Worm (Caenorhabditis elegans) whole organism, L3 larva: Measurements from ENCODE around the gene clr-1.

Experiments
- ZK546.5 ChIP-seq: sonication (generic microtip); optimal IDR thresholded peaks from 2 replicates; lab custom pipeline; 2017; ENCODE audit warnings: missing biosample characterization, missing genetic modification characterization
- aly-2 ChIP-seq: fragments of 150-350 bp; optimal IDR thresholded peaks from 2 replicates; lab custom pipeline; 2014; ENCODE audit warnings: missing biosample characterization, missing genetic modification characterization
- ceh-28 ChIP-seq: fragments of 150-350 bp; optimal IDR thresholded peaks from 2 replicates; lab custom pipeline; 2014; ENCODE audit warnings: missing biosample characterization, missing genetic modification reagents, missing genetic modification characterization
- ceh-82 ChIP-seq: fragments of 150-350 bp; optimal IDR thresholded peaks from 2 replicates; lab custom pipeline; 2014; ENCODE audit warnings: missing biosample characterization, missing genetic modification characterization
- ceh-9 ChIP-seq: sonication (generic microtip); optimal IDR thresholded peaks from 2 replicates; lab custom pipeline; 2018; ENCODE audit warnings: missing biosample characterization, missing genetic modification characterization
- daf-12 ChIP-seq: fragments of 150-350 bp; optimal IDR thresholded peaks from 2 replicates; lab custom pipeline; 2014; ENCODE audit warnings: missing biosample characterization, missing genetic modification reagents, missing genetic modification characterization
- egl-27 ChIP-seq: sonication (generic microtip); optimal IDR thresholded peaks from 4 replicates; lab custom pipeline; 2017; ENCODE audit warnings: missing biosample characterization, missing genetic modification reagents, missing genetic modification characterization
- egl-5 ChIP-seq: fragments of 150-350 bp; optimal IDR thresholded peaks from 2 replicates; lab custom pipeline; 2017; ENCODE audit warnings: missing biosample characterization, missing genetic modification reagents, missing genetic modification characterization, inconsistent platforms
- elt-1 ChIP-seq: fragments of 150-350 bp; optimal IDR thresholded peaks from 2 replicates; lab custom pipeline; 2014; ENCODE audit warnings: missing biosample characterization, missing genetic modification characterization
- elt-2 ChIP-seq: sonication (generic microtip); optimal IDR thresholded peaks from 2 replicates; lab custom pipeline; 2016; ENCODE audit warnings: missing genetic modification reagents, mild to moderate bottlenecking, missing genetic modification characterization, missing compliant biosample characterization
- fkh-2 ChIP-seq: fragments of 150-350 bp; optimal IDR thresholded peaks from 2 replicates; lab custom pipeline; 2014; ENCODE audit warnings: missing biosample characterization, missing genetic modification reagents, missing genetic modification characterization
- fos-1 ChIP-seq: fragments of 150-350 bp; optimal IDR thresholded peaks from 2 replicates; lab custom pipeline; 2014; ENCODE audit warnings: missing biosample characterization, missing genetic modification characterization
- lin-15B ChIP-seq: fragments of 150-350 bp; optimal IDR thresholded peaks from 2 replicates; lab custom pipeline; 2014; ENCODE audit warnings: missing biosample characterization, missing genetic modification characterization
- lin-39 ChIP-seq: fragments of 150-350 bp; optimal IDR thresholded peaks from 2 replicates; lab custom pipeline; 2018; ENCODE audit warnings: missing biosample characterization, missing genetic modification reagents, missing genetic modification characterization
- lsy-12 ChIP-seq: sonication (generic microtip); optimal IDR thresholded peaks from 2 replicates; lab custom pipeline; 2016; ENCODE audit warnings: mild to moderate bottlenecking, missing genetic modification characterization, missing compliant biosample characterization
- mml-1 ChIP-seq: fragments of 150-350 bp; sonication (generic microtip); optimal IDR thresholded peaks from 3 replicates; lab custom pipeline; 2014; ENCODE audit warnings: missing biosample characterization, missing genetic modification characterization
- nfya-1 ChIP-seq: sonication (generic microtip); optimal IDR thresholded peaks from 2 replicates; lab custom pipeline; 2017; ENCODE audit warnings: missing genetic modification characterization, mild to moderate bottlenecking, missing compliant biosample characterization, antibody characterized with exemption, moderate library complexity; ENCODE audit not compliant: insufficient read depth
- nhr-11 ChIP-seq: fragments of 150-350 bp; optimal IDR thresholded peaks from 2 replicates; lab custom pipeline; 2014; ENCODE audit warnings: missing biosample characterization, missing genetic modification characterization
- nhr-12 ChIP-seq: fragments of 150-350 bp; optimal IDR thresholded peaks from 2 replicates; lab custom pipeline; 2014; ENCODE audit warnings: missing biosample characterization, missing genetic modification characterization
- nhr-23 ChIP-seq: fragments of 150-350 bp; optimal IDR thresholded peaks from 2 replicates; lab custom pipeline; 2014; ENCODE audit warnings: missing biosample characterization, missing genetic modification reagents, missing genetic modification characterization
- nhr-237 ChIP-seq: fragments of 150-350 bp; optimal IDR thresholded peaks from 2 replicates; lab custom pipeline; 2014; ENCODE audit warnings: missing biosample characterization, missing genetic modification characterization
- nhr-25 ChIP-seq: sonication (generic microtip); optimal IDR thresholded peaks from 2 replicates; lab custom pipeline; 2017; ENCODE audit warnings: missing biosample characterization, missing genetic modification characterization
- nhr-43 ChIP-seq: sonication (generic microtip); optimal IDR thresholded peaks from 2 replicates; lab custom pipeline; 2016; ENCODE audit warnings: mild to moderate bottlenecking, missing genetic modification characterization, missing compliant biosample characterization; ENCODE audit not compliant: poor library complexity, severe bottlenecking
- nhr-67 ChIP-seq: fragments of 150-350 bp; optimal IDR thresholded peaks from 2 replicates; lab custom pipeline; 2014; ENCODE audit warnings: missing biosample characterization, missing genetic modification characterization
- nhr-76 ChIP-seq: fragments of 150-350 bp; sonication (generic microtip); optimal IDR thresholded peaks from 5 replicates; lab custom pipeline; 2014; ENCODE audit warnings: missing biosample characterization, missing genetic modification characterization
- nhr-77 ChIP-seq: fragments of 150-350 bp; optimal IDR thresholded peaks from 2 replicates; lab custom pipeline; 2014; ENCODE audit warnings: missing biosample characterization, missing genetic modification characterization
- pha-4 ChIP-seq: fragments of 150-350 bp; optimal IDR thresholded peaks from 2 replicates; lab custom pipeline; 2014; ENCODE audit warnings: missing biosample characterization, missing genetic modification reagents, missing genetic modification characterization
- pqm-1 ChIP-seq: fragments of 150-350 bp; optimal IDR thresholded peaks from 2 replicates; lab custom pipeline; 2017; ENCODE audit warnings: missing biosample characterization, missing genetic modification characterization, inconsistent platforms
- skn-1 ChIP-seq: fragments of 150-350 bp; optimal IDR thresholded peaks from 2 replicates; lab custom pipeline; 2014; ENCODE audit warnings: missing biosample characterization, missing genetic modification characterization
- snpc-4 ChIP-seq: fragments of 150-350 bp; optimal IDR thresholded peaks from 2 replicates; lab custom pipeline; 2014; ENCODE audit warnings: missing biosample characterization, missing genetic modification characterization
- tbx-2 ChIP-seq: sonication (generic microtip); optimal IDR thresholded peaks from 2 replicates; lab custom pipeline; 2016; ENCODE audit warnings: mild to moderate bottlenecking, missing genetic modification characterization, missing compliant biosample characterization
- ztf-4 ChIP-seq: fragments of 150-350 bp; optimal IDR thresholded peaks from 2 replicates; lab custom pipeline; 2014; ENCODE audit warnings: missing biosample characterization, missing genetic modification characterization

The clr-1 gene

ce11 chrII:5503760-5504159, 37.6 kb downstream of the clr-1 start, which contains the start of gene cyp-44A1:
cyp-44A1 (plus strand) TSS chrII:5504044.
- TF ChIP-seq egl-5 (tag; lab: Kevin White, UChicago) (no peak), elt-2 (tag; lab: Kevin White, UChicago) (peak; percentile 67)

- no peak for TF ChIP-seq nhr-237 (tag; lab: Kevin White, UChicago)
- TF ChIP-seq elt-2 (tag; lab: Kevin White, UChicago), result peak; percentile 23
- TF ChIP-seq pha-4, result peak; percentile 27
- no peak for TF ChIP-seq nhr-12 (tag; lab: Kevin White, UChicago)
- TF ChIP-seq ZK546.5 (tag; lab: Kevin White, UChicago), result no peak
- no peak for TF ChIP-seq nhr-67 (tag; lab: Kevin White, UChicago)
- TF ChIP-seq lin-15B, result peak; percentile 1
These were observed 39.7 kb downstream of the clr-1 start, which contains the start of gene npp-24 for ce11 chrII:5505820-5506287. npp-24 (plus strand) TSS chrII:5505870.

DNA sequence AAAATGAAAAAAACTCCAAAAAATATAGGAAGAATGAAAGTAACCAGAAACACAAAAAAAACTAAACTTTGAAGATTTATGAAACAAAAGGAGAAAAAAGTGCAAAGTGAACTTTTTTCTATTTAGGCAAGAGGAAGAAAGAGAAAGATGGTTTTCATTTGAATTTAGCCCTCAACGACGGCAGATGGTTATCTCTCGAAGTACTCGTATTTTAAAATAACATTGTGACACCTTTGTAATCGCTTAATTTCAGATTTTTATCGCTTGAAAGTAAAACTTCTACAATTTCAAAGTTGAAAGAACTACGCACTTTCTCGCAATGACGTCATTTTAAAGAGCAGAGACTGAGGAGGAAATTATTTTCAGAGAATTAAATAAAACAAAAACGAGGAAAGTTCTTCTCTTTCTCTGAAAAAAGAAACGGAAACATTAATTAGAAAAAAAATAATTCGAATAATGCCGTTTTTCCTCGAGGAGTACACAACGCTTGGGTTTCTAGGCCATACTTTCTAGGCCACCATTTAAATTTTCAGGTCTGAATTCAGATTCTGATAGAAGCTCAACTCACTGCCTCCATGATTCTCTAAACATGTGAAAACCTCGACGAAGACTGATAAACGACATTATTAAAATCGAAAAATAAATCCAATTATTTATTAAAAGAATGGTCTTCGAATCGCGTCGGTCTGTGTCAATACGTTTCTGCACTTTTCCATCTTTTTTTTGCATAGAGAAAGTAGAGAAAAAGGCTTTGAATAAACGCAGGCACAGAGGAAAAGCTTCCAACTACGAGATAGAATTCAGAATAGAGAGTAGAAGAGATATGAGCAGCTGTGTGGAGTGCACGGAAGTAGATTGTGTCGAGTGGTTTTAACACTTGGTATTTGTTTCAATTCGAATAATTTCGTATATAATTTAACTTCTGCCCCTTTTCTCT, 45.5 kb downstream of the clr-1 start:
- TF ChIP-seq pha-4 (peak; percentile 38), tbx-2 (tag; lab: Kevin White, UChicago) (no peak), nhr-76 (no peak), nfya-1 (tag; lab: Kevin White, UChicago) (peak; percentile 64), aly-2 (tag; lab: Kevin White, UChicago) (no peak), nhr-25 (tag; lab: Kevin White, UChicago) (peak; percentile 39), nhr-77 (no peak), elt-1 (tag; lab: Kevin White, UChicago) (peak; percentile 63), mml-1 (no peak), lin-15B (peak; percentile 2), skn-1 (no peak), nhr-67 (tag; lab: Kevin White, UChicago) (no peak), nhr-43 (tag; lab: Kevin White, UChicago) (no peak)

- TF ChIP-seq lsy-12 (tag; lab: Kevin White, UChicago) (no peak), elt-2 (tag; lab: Kevin White, UChicago) (peak; percentile 100), lin-39 (tag; lab: Kevin White, UChicago) (no peak), ceh-28 (tag; lab: Kevin White, UChicago) (no peak), nfya-1 (tag; lab: Kevin White, UChicago) (no peak), egl-27 (tag; lab: Kevin White, UChicago) (no peak), pqm-1 (tag; lab: Kevin White, UChicago) (peak; percentile 68), fkh-2 (no peak), pha-4 (no peak), nhr-23 (tag; lab: Kevin White, UChicago) (no peak)
These were observed 46.4 kb downstream of the clr-1 start for ce11 chrII:5512473-5513097.

DNA sequence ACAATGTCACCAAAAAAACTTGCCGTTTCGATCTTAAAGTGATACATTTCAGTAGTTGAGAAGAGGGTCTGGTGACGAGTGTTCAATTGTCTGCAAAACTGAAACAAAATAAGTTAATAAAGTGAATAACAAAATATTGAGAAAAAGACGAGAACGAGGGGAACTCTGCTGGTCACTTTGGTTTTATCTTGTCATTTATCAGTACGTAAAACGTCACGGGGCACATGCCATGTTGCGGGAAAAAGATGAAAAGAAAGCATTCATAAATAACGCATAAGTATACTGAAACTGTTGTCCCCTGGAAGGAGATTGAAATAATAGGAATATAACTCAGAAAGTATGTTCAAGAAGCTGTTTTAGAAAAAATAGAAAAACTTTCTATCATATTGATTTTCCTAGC, 48.7 kb downstream of the clr-1 start, which contains the start of gene sahd-1:
Gene sahd-1 (minus strand): TSS at position 100 of the 400 bp plus-strand sequence.
- TF ChIP-seq nhr-43 (tag; lab: Kevin White, UChicago), result no peak
- no peak for TF ChIP-seq daf-12
- no peak for TF ChIP-seq skn-1
- no peak for TF ChIP-seq elt-1 (tag; lab: Kevin White, UChicago)
- TF ChIP-seq nhr-23 (tag; lab: Kevin White, UChicago), result no peak
- no peak for TF ChIP-seq ceh-9 (tag; lab: Kevin White, UChicago)
- no peak for TF ChIP-seq aly-2 (tag; lab: Kevin White, UChicago)
- TF ChIP-seq mml-1, result no peak
- TF ChIP-seq pqm-1 (tag; lab: Kevin White, UChicago), result peak; percentile 38
- no peak for TF ChIP-seq ztf-4 (tag; lab: Kevin White, UChicago)
- no peak for TF ChIP-seq fos-1 (tag; lab: Kevin White, UChicago)
- TF ChIP-seq nhr-12 (tag; lab: Kevin White, UChicago), result no peak
- TF ChIP-seq nhr-11 (tag; lab: Kevin White, UChicago), result no peak
- TF ChIP-seq elt-2 (tag; lab: Kevin White, UChicago), result peak; percentile 64
- no peak for TF ChIP-seq ceh-82
- TF ChIP-seq snpc-4 (tag; lab: Kevin White, UChicago), result no peak
- TF ChIP-seq, all 47 proteins: peak for 2
